In genomic region chr3R:16502595-16503305, dm6 we compare ENCODE assay signal across 2 fruit fly cellular contexts.
TF ChIP-seq lines count a peak whose summit lies in the region.

TSS of gene CG42342 (plus strand) at chr3R:16502770.

TF ChIP-seq in whole organism, embryonic, 481 proteins besides CTCF, POLR2A, EP300 and RAD21 (continued from another document and continues in another):
- TF ChIP-seq CG2120 (GFP tag; optimal IDR thresholded peaks at IDR 0.05; lab: Kevin White, UChicago): no peak
- TF ChIP-seq ftz-f1 (GFP tag; optimal IDR thresholded peaks at IDR 0.05; lab: Kevin White, UChicago): no peak
- TF ChIP-seq lov (optimal IDR thresholded peaks at IDR 0.05; lab: Kevin White, UChicago): no peak
- no peak for TF ChIP-seq lov (GFP tag; IDR thresholded peaks at IDR 0.05; lab: Robert Waterston, UW)
- no peak for TF ChIP-seq ato (GFP tag; IDR thresholded peaks at IDR 0.05; lab: Robert Waterston, UW; ENCODE audit: partially characterized antibody)
- TF ChIP-seq corto (GFP tag; optimal IDR thresholded peaks at IDR 0.05; lab: Kevin White, UChicago): no peak
- no peak for TF ChIP-seq CG4820 (GFP tag; optimal IDR thresholded peaks at IDR 0.05; lab: Kevin White, UChicago)
- no peak for TF ChIP-seq chinmo (GFP tag; IDR thresholded peaks at IDR 0.05; lab: Robert Waterston, UW; ENCODE audit: partially characterized antibody)
- TF ChIP-seq CG11560 (tag; IDR thresholded peaks at IDR 0.05; lab: Robert Waterston, UW): no peak
- TF ChIP-seq hkb (optimal IDR thresholded peaks at IDR 0.05; lab: Kevin White, UChicago): no peak
- TF ChIP-seq hkb (GFP tag; IDR thresholded peaks at IDR 0.05; lab: Robert Waterston, UW): 0 out of 2 replicates have a peak, but pooled peaks have one; percentile 10
- peak; percentile 56 for TF ChIP-seq pros (GFP tag; optimal IDR thresholded peaks at IDR 0.05; lab: Kevin White, UChicago)
- TF ChIP-seq trh (GFP tag; optimal IDR thresholded peaks at IDR 0.05; lab: Kevin White, UChicago): no peak
- TF ChIP-seq mam (GFP tag; optimal IDR thresholded peaks at IDR 0.05; lab: Kevin White, UChicago): no peak
- TF ChIP-seq CG11247 (GFP tag; IDR thresholded peaks at IDR 0.05; lab: Robert Waterston, UW): no peak
- no peak for TF ChIP-seq Tbp (GFP tag; optimal IDR thresholded peaks at IDR 0.05; lab: Kevin White, UChicago)
- TF ChIP-seq hth (optimal IDR thresholded peaks at IDR 0.05; lab: Kevin White, UChicago): no peak
- TF ChIP-seq eve (GFP tag; optimal IDR thresholded peaks at IDR 0.05; lab: Kevin White, UChicago): peak in 1 of 2 experiments; percentile 11
- TF ChIP-seq gem (tag; optimal IDR thresholded peaks at IDR 0.05; lab: Kevin White, UChicago): no peak
- peak; percentile 89 for TF ChIP-seq Jarid2 (GFP tag; optimal IDR thresholded peaks at IDR 0.05; lab: Kevin White, UChicago)
- no peak for TF ChIP-seq CG12155 (GFP tag; optimal IDR thresholded peaks at IDR 0.05; lab: Kevin White, UChicago)
- no peak for TF ChIP-seq CG34224 (GFP tag; IDR thresholded peaks at IDR 0.05; lab: Robert Waterston, UW; ENCODE audit: partially characterized antibody)
- no peak for TF ChIP-seq az2 (GFP tag; optimal IDR thresholded peaks at IDR 0.05; lab: Kevin White, UChicago)
- TF ChIP-seq run (tag; optimal IDR thresholded peaks at IDR 0.05; lab: Kevin White, UChicago): no peak
- no peak for TF ChIP-seq CG15601 (tag; optimal IDR thresholded peaks at IDR 0.05; lab: Kevin White, UChicago)
- no peak for TF ChIP-seq sna (GFP tag; IDR thresholded peaks at IDR 0.05; lab: Robert Waterston, UW; ENCODE audit: partially characterized antibody)
- TF ChIP-seq nom (GFP tag; optimal IDR thresholded peaks at IDR 0.05; lab: Kevin White, UChicago): peak; percentile 20
- no peak for TF ChIP-seq prd (optimal IDR thresholded peaks at IDR 0.05; lab: Kevin White, UChicago)
- no peak for TF ChIP-seq prd (GFP tag; IDR thresholded peaks at IDR 0.05; lab: Robert Waterston, UW)
- no peak for TF ChIP-seq CG12219 (GFP tag; optimal IDR thresholded peaks at IDR 0.05; lab: Kevin White, UChicago)
- TF ChIP-seq btn (GFP tag; optimal IDR thresholded peaks at IDR 0.05; lab: Kevin White, UChicago): no peak
- TF ChIP-seq Kr (GFP tag; optimal IDR thresholded peaks at IDR 0.05; lab: Kevin White, UChicago): peak; percentile 16
- TF ChIP-seq Lim3 (GFP tag; IDR thresholded peaks at IDR 0.05; lab: Robert Waterston, UW): no peak
- TF ChIP-seq bowl (GFP tag; IDR thresholded peaks at IDR 0.05; lab: Robert Waterston, UW): no peak
- no peak for TF ChIP-seq H2.0 (GFP tag; IDR thresholded peaks at IDR 0.05; lab: Robert Waterston, UW)
- no peak for TF ChIP-seq Poxn (GFP tag; IDR thresholded peaks at IDR 0.05; lab: Robert Waterston, UW)
- no peak for TF ChIP-seq fu2 (GFP tag; optimal IDR thresholded peaks at IDR 0.05; lab: Kevin White, UChicago)
- TF ChIP-seq odd (GFP tag; optimal IDR thresholded peaks at IDR 0.05; lab: Kevin White, UChicago): no peak
- no peak for TF ChIP-seq NFAT (GFP tag; IDR thresholded peaks at IDR 0.05; lab: Robert Waterston, UW)
- TF ChIP-seq CG4360 (GFP tag; IDR thresholded peaks at IDR 0.05; lab: Robert Waterston, UW): 0 out of 2 replicates have a peak, but pooled peaks have one; percentile 15
- no peak for TF ChIP-seq Taf1 (GFP tag; IDR thresholded peaks at IDR 0.05; lab: Robert Waterston, UW)
- no peak for TF ChIP-seq CG15073 (GFP tag; optimal IDR thresholded peaks at IDR 0.05; lab: Kevin White, UChicago)
- no peak for TF ChIP-seq h (optimal IDR thresholded peaks at IDR 0.05; lab: Kevin White, UChicago)
- no peak for TF ChIP-seq NC2α (GFP tag; optimal IDR thresholded peaks at IDR 0.05; lab: Kevin White, UChicago)
- no peak for TF ChIP-seq shn (GFP tag; optimal IDR thresholded peaks at IDR 0.05; lab: Kevin White, UChicago)
- TF ChIP-seq da (GFP tag; optimal IDR thresholded peaks at IDR 0.05; lab: Kevin White, UChicago): no peak
- TF ChIP-seq sens (GFP tag; lab: Kevin White, UChicago): peak; percentile 80
- TF ChIP-seq ap (GFP tag; IDR thresholded peaks at IDR 0.05; lab: Robert Waterston, UW): no peak
- TF ChIP-seq Trl (optimal IDR thresholded peaks at IDR 0.05; lab: Kevin White, UChicago): peak; percentile 27 to 48
- TF ChIP-seq Trl (GFP tag; optimal IDR thresholded peaks at IDR 0.05; lab: Kevin White, UChicago): no peak
- no peak for TF ChIP-seq croc (GFP tag; conservative IDR thresholded peaks at IDR 0.05; lab: Robert Waterston, UW)
- peak; percentile 19 for TF ChIP-seq abd-A (tag; optimal IDR thresholded peaks at IDR 0.05; lab: Kevin White, UChicago)
- no peak for TF ChIP-seq oc (tag; optimal IDR thresholded peaks at IDR 0.05; lab: Kevin White, UChicago)
- TF ChIP-seq MTF-1 (GFP tag; optimal IDR thresholded peaks at IDR 0.05; lab: Kevin White, UChicago; ENCODE audit: borderline replicate concordance): no peak
- TF ChIP-seq Bgb (GFP tag; IDR thresholded peaks at IDR 0.05; lab: Robert Waterston, UW; ENCODE audit: partially characterized antibody): peak; percentile 45; the same call in 1 of the 2 replicates
- no peak for TF ChIP-seq CG6272 (GFP tag; IDR thresholded peaks at IDR 0.05; lab: Robert Waterston, UW)
- TF ChIP-seq CG10267 (tag; optimal IDR thresholded peaks at IDR 0.05; lab: Kevin White, UChicago): no peak
- TF ChIP-seq Hr3 (GFP tag; optimal IDR thresholded peaks at IDR 0.05; lab: Kevin White, UChicago): no peak
- no peak for TF ChIP-seq Ets97D (GFP tag; optimal IDR thresholded peaks at IDR 0.05; lab: Kevin White, UChicago)
- no peak for TF ChIP-seq stwl (tag; optimal IDR thresholded peaks at IDR 0.05; lab: Kevin White, UChicago)
- peak; percentile 15 for TF ChIP-seq CG11504 (tag; optimal IDR thresholded peaks at IDR 0.05; lab: Kevin White, UChicago)
- no peak for TF ChIP-seq Xrp1 (GFP tag; IDR thresholded peaks at IDR 0.05; lab: Robert Waterston, UW)
- TF ChIP-seq unc-4 (GFP tag; IDR thresholded peaks at IDR 0.05; lab: Robert Waterston, UW; ENCODE audit: partially characterized antibody): no peak
- no peak for TF ChIP-seq CG13775 (GFP tag; optimal IDR thresholded peaks at IDR 0.05; lab: Kevin White, UChicago)
- TF ChIP-seq Myb (GFP tag; optimal IDR thresholded peaks at IDR 0.05; lab: Kevin White, UChicago): no peak
- no peak for TF ChIP-seq Ssrp (tag; optimal IDR thresholded peaks at IDR 0.05; lab: Kevin White, UChicago)
- TF ChIP-seq CG11398 (GFP tag; optimal IDR thresholded peaks at IDR 0.05; lab: Kevin White, UChicago): no peak
- TF ChIP-seq CG13894 (tag; optimal IDR thresholded peaks at IDR 0.05; lab: Kevin White, UChicago): peak; percentile 7
- TF ChIP-seq CG31224 (GFP tag; IDR thresholded peaks at IDR 0.05; lab: Robert Waterston, UW): no peak

TF ChIP-seq in whole organism, prepupa, 60 proteins besides CTCF, POLR2A, EP300 and RAD21 (continued from another document):
- TF ChIP-seq dac (GFP tag; optimal IDR thresholded peaks at IDR 0.05; lab: Kevin White, UChicago) (no peak), CG6808 (GFP tag; optimal IDR thresholded peaks at IDR 0.05; lab: Kevin White, UChicago) (no peak), CG1621 (tag; optimal IDR thresholded peaks at IDR 0.05; lab: Kevin White, UChicago) (no peak)
TF ChIP-seq in whole organism, prepupa: peak in this region for 4.
